Fruit fly (Drosophila melanogaster) whole organism, pupa: ENCODE results near the gene dome.

Experiments
- CG13204 ChIP-seq: fragments of 200-800 bp; sonication (Bioruptor generic); optimal IDR thresholded peaks from 2 replicates; lab custom pipeline; 2018; ENCODE audit warnings: missing biosample characterization, mild to moderate bottlenecking, missing genetic modification characterization, moderate library complexity
- CG34367 ChIP-seq: fragments of 200-800 bp; sonication (Bioruptor generic); optimal IDR thresholded peaks from 2 replicates; lab custom pipeline; 2018; ENCODE audit warnings: missing biosample characterization, mild to moderate bottlenecking, missing genetic modification characterization
- CG8159 ChIP-seq: fragments of 200-800 bp; sonication (Bioruptor generic); optimal IDR thresholded peaks from 3 replicates; lab custom pipeline; 2018; ENCODE audit warnings: missing biosample characterization, mild to moderate bottlenecking, missing genetic modification characterization, moderate library complexity
- D1 ChIP-seq: fragments of 200-800 bp; sonication (Bioruptor generic); optimal IDR thresholded peaks from 2 replicates; lab custom pipeline; 2018; ENCODE audit warnings: missing biosample characterization, mild to moderate bottlenecking, missing genetic modification characterization, moderate library complexity
- EcR ChIP-seq: fragments of 200-800 bp; sonication (Bioruptor generic); optimal IDR thresholded peaks from 3 replicates; lab custom pipeline; 2019; ENCODE audit warnings: missing biosample characterization, missing genetic modification characterization, mild to moderate bottlenecking, moderate library complexity, missing genetic modification reagents
- Pif1A ChIP-seq: fragments of 200-800 bp; sonication (Bioruptor generic); optimal IDR thresholded peaks from 3 replicates; lab custom pipeline; 2016; ENCODE audit warnings: missing biosample characterization, missing genetic modification characterization
- Snoo ChIP-seq: fragments of 200-800 bp; sonication (Bioruptor generic); optimal IDR thresholded peaks from 3 replicates; lab custom pipeline; 2017; ENCODE audit warnings: missing biosample characterization, mild to moderate bottlenecking, missing genetic modification characterization, inconsistent platforms

dm6 chrX:19638328-19638940 is 44.9 kb downstream of the dome start, which contains the start of gene Rcd-1:
- TF ChIP-seq Snoo (tag; lab: Kevin White, UChicago), result no peak
- no peak for TF ChIP-seq CG13204 (GFP tag; lab: Kevin White, UChicago)
- TF ChIP-seq Pif1A (GFP tag; lab: Kevin White, UChicago), result no peak
- no peak for TF ChIP-seq D1 (tag; lab: Kevin White, UChicago)
- no peak for TF ChIP-seq CG34367 (tag; lab: Kevin White, UChicago)
- TF ChIP-seq CG8159, result no peak
- no peak for TF ChIP-seq EcR
